Worm (Caenorhabditis elegans): ENCODE results near the gene dpy-11.

Gene dpy-11

DNA sequence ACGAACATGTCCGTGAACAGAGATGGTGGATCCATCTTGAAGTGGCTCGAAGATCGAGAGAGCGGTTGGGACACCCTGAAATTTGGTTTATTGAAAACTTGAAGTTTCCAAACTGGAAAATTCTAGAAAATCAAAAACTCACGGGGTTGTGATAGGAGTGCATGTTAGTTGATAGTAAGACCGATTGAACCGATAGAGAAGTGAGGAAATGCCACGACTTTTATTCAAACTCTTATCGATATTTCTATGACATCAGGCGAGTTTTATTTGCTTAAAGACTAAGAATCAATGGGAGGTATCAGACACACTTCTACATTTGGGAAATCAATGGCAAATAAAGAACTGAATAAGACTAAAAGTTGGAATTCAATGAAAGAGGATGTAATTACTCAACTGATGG is 26.2 kb downstream of the dpy-11 start, which contains the start of gene lec-10 (continued):
- TF ChIP-seq ztf-11 (tag; optimal IDR thresholded peaks at IDR 0.05) (no peak), lsy-2 (tag; optimal IDR thresholded peaks at IDR 0.05) (peak in 1 of 2 experiments; percentile 29), madf-9 (GFP tag; conservative IDR thresholded peaks at IDR 0.05) (no peak), tra-1 (GFP tag; IDR thresholded peaks at IDR 0.05) (0 out of 2 replicates have a peak, but pooled peaks have one; percentile 40), Y75B8A.6 (GFP tag; IDR thresholded peaks at IDR 0.05) (no peak), mep-1 (tag; optimal IDR thresholded peaks at IDR 0.05) (peak; percentile 55)

DNA sequence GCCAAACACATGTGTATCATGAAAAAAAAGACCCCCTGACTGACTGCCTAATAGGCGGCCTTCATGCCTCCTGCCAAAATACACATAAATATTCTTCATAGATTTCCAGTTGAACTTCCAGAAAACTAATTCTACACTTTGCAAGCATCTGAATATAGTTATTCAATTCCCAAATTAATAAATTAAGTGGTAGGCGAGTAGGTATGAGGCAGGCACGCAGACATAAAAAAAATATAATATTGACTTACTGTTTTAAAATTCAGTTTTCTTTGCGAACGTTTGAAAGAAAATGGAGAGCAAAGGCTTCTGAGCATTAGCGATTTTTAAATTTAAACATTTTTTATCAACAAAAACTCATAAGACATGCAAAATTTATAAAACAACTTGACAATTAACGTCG is 27.2 kb downstream of the dpy-11 start:
- TF ChIP-seq ceh-44 (GFP tag; IDR thresholded peaks at IDR 0.05) (no peak), nhr-10 (tag; optimal IDR thresholded peaks at IDR 0.05) (peak; percentile 9), hlh-11 (tag; optimal IDR thresholded peaks at IDR 0.05) (peak; percentile 14), lin-38 (GFP tag; IDR thresholded peaks at IDR 0.05) (peak; percentile 19; the same call in 1 of the 2 replicates), F26F4.8 (GFP tag; conservative IDR thresholded peaks at IDR 0.05) (no peak), nhr-76 (tag; optimal IDR thresholded peaks at IDR 0.05) (no peak), mep-1 (tag; optimal IDR thresholded peaks at IDR 0.05) (peak; percentile 31), nhr-11 (tag; optimal IDR thresholded peaks at IDR 0.05) (no peak), madf-5 (GFP tag; IDR thresholded peaks at IDR 0.05) (no peak), fkh-10 (GFP tag; optimal IDR thresholded peaks at IDR 0.05) (no peak), T20F7.1 (GFP tag; optimal IDR thresholded peaks at IDR 0.05) (peak; percentile 22), ceh-28 (tag; optimal IDR thresholded peaks at IDR 0.05) (no peak), spr-1 (tag; optimal IDR thresholded peaks at IDR 0.05) (no peak), zfp-3 (GFP tag; conservative IDR thresholded peaks at IDR 0.05) (peak; percentile 77), snpc-1.2 (GFP tag; IDR thresholded peaks at IDR 0.05) (no peak), lin-15B (tag; optimal IDR thresholded peaks at IDR 0.05) (peak; percentile 14), zfp-2 (tag; optimal IDR thresholded peaks at IDR 0.05) (no peak), mxl-2 (GFP tag; conservative IDR thresholded peaks at IDR 0.05) (no peak), spr-3 (GFP tag; optimal IDR thresholded peaks at IDR 0.05) (no peak), nhr-77 (tag; optimal IDR thresholded peaks at IDR 0.05) (peak; percentile 69), nhr-102 (tag; optimal IDR thresholded peaks at IDR 0.05) (peak; percentile 27), zip-11 (GFP tag; IDR thresholded peaks at IDR 0.05) (no peak), tag-97 (GFP tag; IDR thresholded peaks at IDR 0.05) (no peak), dve-1 (tag; optimal IDR thresholded peaks at IDR 0.05; ENCODE audit: insufficient read depth) (peak; percentile 30), hmg-1.1 (GFP tag; IDR thresholded peaks at IDR 0.05) (no peak), daf-16 (GFP tag; optimal IDR thresholded peaks at IDR 0.05) (peak in 1 of 2 experiments; percentile 11), daf-16 (tag; optimal IDR thresholded peaks at IDR 0.05) (peak; percentile 34), lin-1 (GFP tag; IDR thresholded peaks at IDR 0.05) (peak; percentile 30; the same call in 1 of the 2 replicates), T26A8.4 (GFP tag; IDR thresholded peaks at IDR 0.05) (no peak), mes-2 (tag; optimal IDR thresholded peaks at IDR 0.05; ENCODE audit: poor library complexity, severe bottlenecking) (no peak), daf-8 (GFP tag; IDR thresholded peaks at IDR 0.05) (no peak), ceh-82 (tag; optimal IDR thresholded peaks at IDR 0.05) (no peak), pha-4 (GFP tag; IDR thresholded peaks at IDR 0.05) (peak; percentile 40; the same call in 1 of the 2 replicates), pha-4 (tag; optimal IDR thresholded peaks at IDR 0.05) (no peak), gei-8 (GFP tag; optimal IDR thresholded peaks at IDR 0.05) (peak; percentile 21), lsy-2 (tag; optimal IDR thresholded peaks at IDR 0.05) (peak in 1 of 2 experiments; percentile 8), ZK337.2 (GFP tag; IDR thresholded peaks at IDR 0.05) (no peak), tra-1 (GFP tag; IDR thresholded peaks at IDR 0.05) (peak; percentile 53; the same call in 1 of the 2 replicates), dmd-6 (GFP tag; IDR thresholded peaks at IDR 0.05) (peak; percentile 35; the same call in 1 of the 2 replicates)

Measured in whole organism, L4 larva.